Worm (Caenorhabditis elegans) whole organism, L1 larva: ENCODE measurements around the gene gap-2.
A peak's percentile ranks its signal among the peaks of the same experiment; 100 is the strongest.

Experiments
- C16A3.4 ChIP-seq: fragments of 150-350 bp; optimal IDR thresholded peaks from 2 replicates; lab custom pipeline; 2014; ENCODE audit warnings: missing biosample characterization, missing genetic modification characterization
- F16B12.6 ChIP-seq: fragments of 150-350 bp; optimal IDR thresholded peaks from 2 replicates; lab custom pipeline; 2014; ENCODE audit warnings: missing biosample characterization, missing genetic modification characterization
- aha-1 ChIP-seq: fragments of 150-350 bp; optimal IDR thresholded peaks from 2 replicates; lab custom pipeline; 2014; ENCODE audit warnings: missing biosample characterization, missing genetic modification characterization
- aly-2 ChIP-seq: fragments of 150-350 bp; optimal IDR thresholded peaks from 2 replicates; lab custom pipeline; 2014; ENCODE audit warnings: missing biosample characterization, missing genetic modification characterization
- blmp-1 ChIP-seq: fragments of 150-350 bp; optimal IDR thresholded peaks from 2 replicates; lab custom pipeline; 2014; ENCODE audit warnings: missing biosample characterization, missing genetic modification characterization
- ceh-63 ChIP-seq: fragments of 200-800 bp; sonication (Bioruptor generic); optimal IDR thresholded peaks from 2 replicates; lab custom pipeline; 2018; ENCODE audit warnings: mild to moderate bottlenecking, missing genetic modification characterization, missing compliant biosample characterization
- ceh-82 ChIP-seq, 3 experiments: fragments of 150-350 bp in 1 of 3; sonication (generic microtip) in 2 of 3; optimal IDR thresholded peaks; 2 replicates each; lab custom pipeline; 2014 to 2017; ENCODE audit warnings: missing biosample characterization in 3 of 3, missing genetic modification characterization in 3 of 3
- egl-27 ChIP-seq, 2 experiments: fragments of 150-350 bp in 1 of 2; sonication (generic microtip); optimal IDR thresholded peaks; 3 replicates each; lab custom pipeline; 2017 to 2018; ENCODE audit warnings: missing biosample characterization in 2 of 2, missing genetic modification characterization in 2 of 2, missing genetic modification reagents in 2 of 2
- elt-3 ChIP-seq, 6 experiments: fragments of 150-350 bp in 1 of 6; sonication (generic microtip); optimal IDR thresholded peaks; 2 replicates each; lab custom pipeline; 2017 to 2018; ENCODE audit warnings: missing biosample characterization in 6 of 6, missing genetic modification characterization in 6 of 6, inconsistent platforms in 1 of 6
- fkh-4 ChIP-seq: sonication (generic microtip); optimal IDR thresholded peaks from 2 replicates; lab custom pipeline; 2016; ENCODE audit warnings: missing compliant biosample characterization, missing genetic modification characterization, borderline replicate concordance
- grh-1 ChIP-seq: fragments of 200-800 bp; sonication (Bioruptor generic); IDR thresholded peaks from 2 replicates; pipeline ENCODE4 v1.3.6; 2022; ENCODE audit warnings: missing genetic modification reagents, missing genetic modification characterization, missing compliant biosample characterization
- hlh-17 ChIP-seq: fragments of 200-800 bp; sonication (Bioruptor generic); optimal IDR thresholded peaks from 2 replicates; lab custom pipeline; 2018; ENCODE audit warnings: missing genetic modification characterization, mild to moderate bottlenecking, missing compliant biosample characterization, moderate library complexity, borderline replicate concordance
- lin-13 ChIP-seq: fragments of 150-350 bp; optimal IDR thresholded peaks from 2 replicates; lab custom pipeline; 2014; ENCODE audit warnings: missing biosample characterization, missing genetic modification reagents, missing genetic modification characterization
- lin-14 ChIP-seq: fragments of 200-800 bp; sonication (Bioruptor generic); optimal IDR thresholded peaks from 2 replicates; lab custom pipeline; 2018; ENCODE audit warnings: mild to moderate bottlenecking, missing genetic modification characterization, moderate library complexity, missing compliant biosample characterization
- lin-15B ChIP-seq: fragments of 150-350 bp; sonication (generic microtip); optimal IDR thresholded peaks from 3 replicates; lab custom pipeline; 2014; ENCODE audit warnings: missing biosample characterization, missing genetic modification characterization
- lin-35 ChIP-seq, 2 experiments: fragments of 150-350 bp; optimal IDR thresholded peaks; 2 replicates each; lab custom pipeline; 2014; ENCODE audit warnings: missing biosample characterization in 2 of 2, missing genetic modification characterization in 2 of 2, missing genetic modification reagents in 2 of 2
- lir-3 ChIP-seq: sonication (generic microtip); optimal IDR thresholded peaks from 2 replicates; lab custom pipeline; 2016; ENCODE audit warnings: mild to moderate bottlenecking, missing genetic modification characterization, moderate library complexity, missing compliant biosample characterization; ENCODE audit not compliant: poor library complexity
- mdl-1 ChIP-seq, 2 experiments: fragments of 150-350 bp; optimal IDR thresholded peaks; 2 replicates each; lab custom pipeline; 2014 to 2017; ENCODE audit warnings: missing biosample characterization in 2 of 2, missing genetic modification characterization in 2 of 2, inconsistent platforms in 1 of 2
- mep-1 ChIP-seq: fragments of 150-350 bp; optimal IDR thresholded peaks from 2 replicates; lab custom pipeline; 2014; ENCODE audit warnings: missing biosample characterization, missing genetic modification characterization
- nhr-11 ChIP-seq: fragments of 150-350 bp; optimal IDR thresholded peaks from 2 replicates; lab custom pipeline; 2014; ENCODE audit warnings: missing biosample characterization, missing genetic modification characterization
- nhr-12 ChIP-seq: sonication (generic microtip); optimal IDR thresholded peaks from 2 replicates; lab custom pipeline; 2017; ENCODE audit warnings: missing biosample characterization, missing genetic modification characterization
- nhr-19 ChIP-seq: fragments of 200-800 bp; sonication (Bioruptor generic); conservative IDR thresholded peaks from 2 replicates; pipeline ENCODE4 v1.3.6; 2022; ENCODE audit warnings: missing genetic modification characterization, missing compliant biosample characterization
- nhr-237 ChIP-seq: fragments of 150-350 bp; optimal IDR thresholded peaks from 2 replicates; lab custom pipeline; 2014; ENCODE audit warnings: missing biosample characterization, missing genetic modification characterization
- nhr-47 ChIP-seq: sonication (generic microtip); optimal IDR thresholded peaks from 2 replicates; lab custom pipeline; 2016; ENCODE audit warnings: mild to moderate bottlenecking, missing genetic modification characterization, moderate library complexity, missing compliant biosample characterization
- nhr-85 ChIP-seq: sonication (generic microtip); peaks from one replicate; lab custom pipeline; 2016; ENCODE audit warnings: missing genetic modification characterization, inconsistent platforms, missing compliant biosample characterization
- pag-3 ChIP-seq: sonication (generic microtip); optimal IDR thresholded peaks from 2 replicates; lab custom pipeline; 2017; ENCODE audit warnings: missing genetic modification characterization, mild to moderate bottlenecking, missing compliant biosample characterization, antibody characterized with exemption, borderline replicate concordance; ENCODE audit not compliant: insufficient read depth
- pax-3 ChIP-seq: fragments of 200-800 bp; sonication (Bioruptor generic); optimal IDR thresholded peaks from 2 replicates; lab custom pipeline; 2018; ENCODE audit warnings: mild to moderate bottlenecking, missing genetic modification characterization, moderate library complexity, missing compliant biosample characterization
- pqm-1 ChIP-seq: sonication (generic microtip); optimal IDR thresholded peaks from 3 replicates; lab custom pipeline; 2017; ENCODE audit warnings: missing biosample characterization, missing genetic modification characterization
- rnt-1 ChIP-seq: sonication (generic microtip); optimal IDR thresholded peaks from 2 replicates; lab custom pipeline; 2016; ENCODE audit warnings: mild to moderate bottlenecking, missing genetic modification characterization, moderate library complexity, missing compliant biosample characterization
- snpc-4 ChIP-seq: fragments of 150-350 bp; optimal IDR thresholded peaks from 2 replicates; lab custom pipeline; 2014; ENCODE audit warnings: missing biosample characterization, missing genetic modification characterization
- sptf-1 ChIP-seq: fragments of 150-350 bp; optimal IDR thresholded peaks from 2 replicates; lab custom pipeline; 2014; ENCODE audit warnings: missing biosample characterization, missing genetic modification characterization
- sup-37 ChIP-seq: fragments of 200-800 bp; sonication (Bioruptor generic); optimal IDR thresholded peaks from 2 replicates; lab custom pipeline; 2018; ENCODE audit warnings: mild to moderate bottlenecking, missing genetic modification characterization, missing compliant biosample characterization
- unc-86 ChIP-seq: sonication (generic microtip); optimal IDR thresholded peaks from 2 replicates; lab custom pipeline; 2016; ENCODE audit warnings: missing genetic modification characterization, missing compliant biosample characterization
- unc-98 ChIP-seq: fragments of 200-800 bp; sonication (Bioruptor generic); IDR thresholded peaks from 2 replicates; pipeline ENCODE4 v1.3.6; 2022; ENCODE audit warnings: missing genetic modification characterization, missing compliant biosample characterization
- xbp-1 ChIP-seq: sonication (generic microtip); optimal IDR thresholded peaks from 2 replicates; lab custom pipeline; 2016; ENCODE audit warnings: missing genetic modification characterization, missing compliant biosample characterization
- zag-1 ChIP-seq: fragments of 150-350 bp; optimal IDR thresholded peaks from 2 replicates; lab custom pipeline; 2014; ENCODE audit warnings: missing biosample characterization, missing genetic modification characterization
- ztf-4 ChIP-seq: fragments of 150-350 bp; optimal IDR thresholded peaks from 2 replicates; lab custom pipeline; 2014; ENCODE audit warnings: missing biosample characterization, missing genetic modification characterization

Gene gap-2

DNA sequence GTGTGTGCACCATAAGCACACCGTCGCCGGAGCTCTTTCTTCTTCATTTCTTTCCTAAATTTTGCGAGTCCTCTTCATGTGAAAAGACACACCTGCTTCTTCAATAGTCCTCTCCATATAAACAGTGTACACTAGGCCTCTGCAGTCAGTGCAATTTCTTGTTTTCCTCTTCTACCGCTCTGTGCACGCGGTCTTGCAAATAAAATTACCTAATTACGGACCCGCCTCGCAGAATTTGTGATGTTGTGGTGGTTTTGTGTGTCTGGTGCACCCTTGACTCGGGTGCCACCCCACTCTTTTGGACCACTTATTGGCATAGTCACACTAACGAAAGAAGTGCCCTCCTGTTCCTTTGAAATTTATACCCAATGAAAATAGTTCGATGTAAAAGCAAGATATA lies 37.7 kb downstream of the gap-2 start:
- TF ChIP-seq nhr-19 (no peak), lin-14 (GFP tag; lab: Kevin White, UChicago) (peak; percentile 19), unc-98 (GFP tag; lab: Robert Waterston, UW) (no peak)

DNA sequence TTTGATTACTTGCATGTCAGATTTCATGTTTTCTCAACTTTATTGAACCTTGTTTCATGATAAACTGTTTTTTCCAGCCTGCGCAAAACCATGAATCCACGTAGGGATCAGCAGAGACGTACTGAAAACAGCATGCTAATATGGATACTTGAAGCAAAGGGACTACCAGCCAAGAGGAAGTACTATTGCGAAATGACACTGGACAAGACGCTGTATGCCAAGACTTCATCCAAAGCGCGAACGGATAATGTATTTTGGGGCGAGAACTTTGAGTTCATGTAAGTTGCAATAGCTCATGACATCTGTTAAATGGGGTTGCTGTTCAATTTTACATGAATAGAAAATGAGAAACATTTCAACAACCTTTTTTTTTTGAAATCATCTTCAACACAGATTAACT lies 38.2 kb downstream of the gap-2 start:
- TF ChIP-seq elt-3 (tag; optimal IDR thresholded peaks at IDR 0.05; lab: Kevin White, UChicago): peak in 1 of 6 experiments; percentile 2
- no peak for TF ChIP-seq xbp-1 (tag; lab: Kevin White, UChicago)

ce11 chrX:9512457-9512856 lies 40.2 kb downstream of the gap-2 start:
- no peak for TF ChIP-seq mep-1 (tag; lab: Kevin White, UChicago)
- no peak for TF ChIP-seq egl-27 (tag; optimal IDR thresholded peaks at IDR 0.05; lab: Kevin White, UChicago)
- TF ChIP-seq nhr-19: no peak
- peak; percentile 37 for TF ChIP-seq blmp-1 (tag; lab: Kevin White, UChicago)
- peak; percentile 28 for TF ChIP-seq nhr-85 (tag; lab: Kevin White, UChicago)
- TF ChIP-seq aly-2 (tag; lab: Kevin White, UChicago): no peak
- TF ChIP-seq lin-14 (GFP tag; lab: Kevin White, UChicago): peak; percentile 7

DNA sequence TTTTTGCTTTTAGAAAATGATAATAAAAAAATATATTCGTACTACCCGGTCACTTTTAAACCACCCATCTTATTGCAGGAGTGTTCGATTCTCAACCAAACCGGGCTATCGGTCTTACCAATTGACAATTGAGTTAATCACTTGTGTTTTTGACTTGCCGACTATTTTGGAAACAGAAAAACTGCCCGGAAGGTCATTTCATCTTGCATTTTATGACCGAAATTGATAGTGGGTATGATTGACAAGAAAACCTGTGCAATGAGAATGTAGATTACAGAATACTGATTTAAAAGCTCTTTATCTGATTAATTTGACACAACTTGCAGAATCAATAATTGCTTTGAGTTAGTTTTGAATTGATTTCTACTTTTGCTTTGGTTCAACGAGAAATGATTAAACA lies 44.8 kb downstream of the gap-2 start, which contains the start of gene C07B5.2:
Gene C07B5.2 (minus strand): TSS at position 101 of the 400 bp plus-strand sequence.
- no peak for TF ChIP-seq hlh-17 (GFP tag; lab: Kevin White, UChicago)
- TF ChIP-seq pqm-1 (tag; lab: Kevin White, UChicago): no peak
- no peak for TF ChIP-seq nhr-47 (tag; lab: Kevin White, UChicago)
- no peak for TF ChIP-seq snpc-4
- no peak for TF ChIP-seq lir-3 (tag; lab: Kevin White, UChicago)
- no peak for TF ChIP-seq sup-37 (GFP tag; lab: Kevin White, UChicago)
- no peak for TF ChIP-seq fkh-4 (tag; lab: Kevin White, UChicago)
- TF ChIP-seq sptf-1: no peak
- TF ChIP-seq unc-86 (tag; lab: Kevin White, UChicago): no peak
- TF ChIP-seq zag-1: no peak
- TF ChIP-seq nhr-237 (tag; lab: Kevin White, UChicago): no peak
- TF ChIP-seq egl-27 (tag; optimal IDR thresholded peaks at IDR 0.05; lab: Kevin White, UChicago): no peak

DNA sequence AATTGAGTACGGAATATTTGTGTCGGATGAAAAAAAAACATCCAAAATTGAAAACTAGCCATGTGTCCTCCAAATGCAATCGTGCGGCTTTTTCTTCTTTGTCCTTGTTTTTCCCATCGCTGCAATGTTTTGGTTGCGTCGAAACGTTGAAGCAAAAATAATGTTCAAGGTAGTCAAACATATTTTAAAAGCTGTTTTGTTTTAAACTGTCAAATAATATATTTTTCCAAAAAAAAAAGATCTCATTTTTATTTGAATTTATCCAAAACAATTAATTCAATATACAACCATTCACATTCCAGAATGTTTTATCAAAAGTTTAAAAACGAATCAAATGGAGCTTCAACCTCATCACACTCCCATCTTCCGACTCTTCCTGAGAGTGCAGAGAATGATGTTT lies 46.4 kb downstream of the gap-2 start, which contains the start of gene C07B5.6:
Gene C07B5.6 (plus strand): TSS at position 301 of the 400 bp plus-strand sequence.
- no peak for TF ChIP-seq nhr-237 (tag; lab: Kevin White, UChicago)
- TF ChIP-seq ceh-63 (GFP tag; lab: Kevin White, UChicago): no peak
- TF ChIP-seq F16B12.6: no peak
- no peak for TF ChIP-seq lin-35 (GFP tag; optimal IDR thresholded peaks at IDR 0.05; lab: Kevin White, UChicago)
- TF ChIP-seq mdl-1 (tag; optimal IDR thresholded peaks at IDR 0.05; lab: Kevin White, UChicago): no peak
- no peak for TF ChIP-seq aha-1
- TF ChIP-seq nhr-11: no peak
- no peak for TF ChIP-seq C16A3.4
- no peak for TF ChIP-seq lin-13 (GFP tag; lab: Kevin White, UChicago)
- TF ChIP-seq ztf-4 (tag; lab: Kevin White, UChicago): no peak
- no peak for TF ChIP-seq pax-3 (tag; lab: Kevin White, UChicago)
- no peak for TF ChIP-seq pag-3 (tag; lab: Kevin White, UChicago)
- no peak for TF ChIP-seq lin-15B
- no peak for TF ChIP-seq rnt-1 (tag; lab: Kevin White, UChicago)
- no peak for TF ChIP-seq grh-1 (GFP tag; lab: Robert Waterston, UW)
- no peak for TF ChIP-seq nhr-12 (tag; lab: Kevin White, UChicago)
- no peak for TF ChIP-seq elt-3 (tag; optimal IDR thresholded peaks at IDR 0.05; lab: Kevin White, UChicago)
- no peak for TF ChIP-seq ceh-82 (tag; optimal IDR thresholded peaks at IDR 0.05; lab: Kevin White, UChicago)
- TF ChIP-seq, all 84 proteins: peak for 0
